ENCODE assay signal across 1 fruit fly cellular context in the genomic region with DNA sequence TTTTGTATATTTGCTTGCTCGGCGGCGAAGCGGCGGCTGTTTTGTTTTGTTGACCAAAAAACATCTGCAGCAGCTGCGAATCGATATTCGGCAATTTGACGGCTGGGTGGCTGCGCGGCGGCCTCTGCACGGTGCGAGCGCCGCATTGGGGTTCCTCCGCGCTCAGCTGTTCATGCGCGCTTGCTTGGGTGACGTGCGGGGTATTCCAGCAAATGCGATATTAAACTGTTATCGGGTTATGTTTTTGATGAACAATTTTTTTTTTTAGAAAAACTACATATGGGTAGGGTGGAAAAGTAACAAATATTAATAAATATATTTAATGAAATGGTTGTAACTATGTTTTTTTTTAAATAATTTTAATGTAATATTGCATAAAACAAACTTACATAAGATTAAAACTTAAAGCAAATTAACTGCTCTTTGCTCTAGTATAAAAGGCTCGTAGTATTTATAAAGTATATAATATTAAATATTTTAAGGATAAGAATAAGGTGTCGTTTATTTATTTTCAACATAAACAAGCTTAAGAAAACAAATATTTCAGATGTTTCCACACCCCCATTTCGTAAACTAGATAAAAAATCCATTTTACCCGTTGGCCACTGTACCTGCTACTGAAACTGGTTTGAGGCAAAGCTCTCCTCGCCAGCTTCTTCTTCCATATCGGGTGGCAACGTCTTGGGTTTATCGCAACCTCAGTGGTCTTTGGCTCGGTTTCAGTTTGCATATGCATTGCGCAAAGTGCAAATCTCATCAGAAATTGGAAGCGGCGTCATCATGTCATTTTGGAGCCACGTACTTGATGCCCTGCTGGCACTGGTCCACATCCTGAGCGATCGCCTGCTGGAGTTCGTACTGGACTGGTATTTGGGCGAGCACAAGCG.
A peak's percentile ranks its signal among the peaks of the same experiment; 100 is the strongest.
TF ChIP-seq lines count a peak whose summit lies in the region.

A gene (minus strand): TSS at position 159 of the 887 bp plus-strand sequence.
A gene (plus strand): TSS at position 683 of the 887 bp plus-strand sequence.

TF ChIP-seq in whole organism, embryonic, 481 proteins besides CTCF, POLR2A, EP300 and RAD21 (continued from another document and continues in another):
- TF ChIP-seq sr (GFP tag; IDR thresholded peaks at IDR 0.05; lab: Robert Waterston, UW), result peak; percentile 62; the same call in 1 of the 3 replicates
- peak in 1 of 3 experiments; percentile 64 for TF ChIP-seq lola (GFP tag; optimal IDR thresholded peaks at IDR 0.05; lab: Kevin White, UChicago)
- no peak for TF ChIP-seq fu2 (GFP tag; optimal IDR thresholded peaks at IDR 0.05; lab: Kevin White, UChicago)
- no peak; the same call in 1 of the 2 replicates for TF ChIP-seq GATAe (GFP tag; conservative IDR thresholded peaks at IDR 0.05; lab: Robert Waterston, UW)
- TF ChIP-seq grn (GFP tag; optimal IDR thresholded peaks at IDR 0.05; lab: Kevin White, UChicago), result no peak
- peak; percentile 16 for TF ChIP-seq CG6854 (GFP tag; optimal IDR thresholded peaks at IDR 0.05; lab: Kevin White, UChicago)
- TF ChIP-seq slp2 (GFP tag; optimal IDR thresholded peaks at IDR 0.05; lab: Kevin White, UChicago), result peak; percentile 40
- TF ChIP-seq Lpt (GFP tag; optimal IDR thresholded peaks at IDR 0.05; lab: Kevin White, UChicago), result no peak
- no peak for TF ChIP-seq CG31365 (tag; optimal IDR thresholded peaks at IDR 0.05; lab: Kevin White, UChicago)
- peak; percentile 73; the same call in 2 of the 3 replicates for TF ChIP-seq CG2889 (GFP tag; IDR thresholded peaks at IDR 0.05; lab: Robert Waterston, UW)
- no peak for TF ChIP-seq CG15479 (GFP tag; optimal IDR thresholded peaks at IDR 0.05; lab: Kevin White, UChicago)
- peak; percentile 90 for TF ChIP-seq chm (GFP tag; IDR thresholded peaks at IDR 0.05; lab: Robert Waterston, UW)
- TF ChIP-seq CrebB (tag; optimal IDR thresholded peaks at IDR 0.05; lab: Kevin White, UChicago), result peak; percentile 4
- no peak for TF ChIP-seq CG1529 (GFP tag; optimal IDR thresholded peaks at IDR 0.05; lab: Kevin White, UChicago)
- TF ChIP-seq zfh2 (GFP tag; optimal IDR thresholded peaks at IDR 0.05; lab: Kevin White, UChicago), result peak; percentile 63
- TF ChIP-seq Lhr (GFP tag; optimal IDR thresholded peaks at IDR 0.05; lab: Kevin White, UChicago), result no peak
- TF ChIP-seq Dek (tag; optimal IDR thresholded peaks at IDR 0.05; lab: Kevin White, UChicago), result peak; percentile 0
- TF ChIP-seq Mes4 (GFP tag; optimal IDR thresholded peaks at IDR 0.05; lab: Kevin White, UChicago), result no peak
- no peak for TF ChIP-seq cwo (GFP tag; optimal IDR thresholded peaks at IDR 0.05; lab: Kevin White, UChicago)
- no peak for TF ChIP-seq Oli (tag; optimal IDR thresholded peaks at IDR 0.05; lab: Kevin White, UChicago)
- peak; percentile 13 for TF ChIP-seq Dp (GFP tag; optimal IDR thresholded peaks at IDR 0.05; lab: Kevin White, UChicago)
- no peak for TF ChIP-seq CG3163 (GFP tag; optimal IDR thresholded peaks at IDR 0.05; lab: Kevin White, UChicago)
- no peak for TF ChIP-seq stc (GFP tag; IDR thresholded peaks at IDR 0.05; lab: Robert Waterston, UW)
- TF ChIP-seq CG7928 (GFP tag; optimal IDR thresholded peaks at IDR 0.05; lab: Kevin White, UChicago), result no peak
- TF ChIP-seq slbo (GFP tag; IDR thresholded peaks at IDR 0.05; lab: Robert Waterston, UW), result peak; percentile 87
- peak; percentile 48 for TF ChIP-seq nau (GFP tag; optimal IDR thresholded peaks at IDR 0.05; lab: Kevin White, UChicago)
- peak; percentile 76 for TF ChIP-seq sisA (GFP tag; IDR thresholded peaks at IDR 0.05; lab: Robert Waterston, UW)
- no peak for TF ChIP-seq sima (GFP tag; optimal IDR thresholded peaks at IDR 0.05; lab: Kevin White, UChicago)
- peak; percentile 45 for TF ChIP-seq CG18619 (GFP tag; optimal IDR thresholded peaks at IDR 0.05; lab: Kevin White, UChicago)
- TF ChIP-seq CG12299 (tag; optimal IDR thresholded peaks at IDR 0.05; lab: Kevin White, UChicago), result peak; percentile 62
- TF ChIP-seq nerfin-2 (GFP tag; IDR thresholded peaks at IDR 0.05; lab: Robert Waterston, UW; ENCODE audit: partially characterized antibody), result peak; percentile 71
- TF ChIP-seq CG8359 (GFP tag; optimal IDR thresholded peaks at IDR 0.05; lab: Kevin White, UChicago; ENCODE audit: borderline replicate concordance), result no peak
- peak; percentile 47; the same call in 1 of the 2 replicates for TF ChIP-seq Taf1 (GFP tag; IDR thresholded peaks at IDR 0.05; lab: Robert Waterston, UW)
- TF ChIP-seq grau (tag; optimal IDR thresholded peaks at IDR 0.05; lab: Kevin White, UChicago), result peak; percentile 90
- TF ChIP-seq ftz-f1 (GFP tag; optimal IDR thresholded peaks at IDR 0.05; lab: Kevin White, UChicago), result peak; percentile 61
- TF ChIP-seq chn (GFP tag; optimal IDR thresholded peaks at IDR 0.05; lab: Kevin White, UChicago), result peak; percentile 77
- peak; percentile 69; the same call in 3 of the 4 replicates for TF ChIP-seq Dll (GFP tag; IDR thresholded peaks at IDR 0.05; lab: Robert Waterston, UW; ENCODE audit: partially characterized antibody)
- no peak for TF ChIP-seq Gsc (GFP tag; IDR thresholded peaks at IDR 0.05; lab: Robert Waterston, UW)
- peak; percentile 90 for TF ChIP-seq CG9932 (GFP tag; IDR thresholded peaks at IDR 0.05; lab: Robert Waterston, UW)
- TF ChIP-seq eyg (GFP tag; optimal IDR thresholded peaks at IDR 0.05; lab: Kevin White, UChicago), result peak; percentile 42
- TF ChIP-seq CG12236 (GFP tag; optimal IDR thresholded peaks at IDR 0.05; lab: Kevin White, UChicago), result no peak
- TF ChIP-seq CG7839 (tag; optimal IDR thresholded peaks at IDR 0.05; lab: Kevin White, UChicago), result peak; percentile 47
- TF ChIP-seq chinmo (GFP tag; IDR thresholded peaks at IDR 0.05; lab: Robert Waterston, UW; ENCODE audit: partially characterized antibody), result no peak
- peak; percentile 28 for TF ChIP-seq Fer1 (GFP tag; optimal IDR thresholded peaks at IDR 0.05; lab: Kevin White, UChicago)
- TF ChIP-seq CG9215 (GFP tag; IDR thresholded peaks at IDR 0.05; lab: Robert Waterston, UW), result peak; percentile 62
- TF ChIP-seq ro (GFP tag; IDR thresholded peaks at IDR 0.05; lab: Robert Waterston, UW), result no peak; the same call in 1 of the 2 replicates
- TF ChIP-seq Max (GFP tag; optimal IDR thresholded peaks at IDR 0.05; lab: Kevin White, UChicago), result no peak
- peak; percentile 55 for TF ChIP-seq CG6813 (GFP tag; optimal IDR thresholded peaks at IDR 0.05; lab: Kevin White, UChicago)
- TF ChIP-seq Med (GFP tag; lab: Kevin White, UChicago), result peak; percentile 94
- no peak for TF ChIP-seq CG14965 (GFP tag; optimal IDR thresholded peaks at IDR 0.05; lab: Kevin White, UChicago; ENCODE audit: borderline replicate concordance)
- peak; percentile 14 for TF ChIP-seq CG30431 (GFP tag; optimal IDR thresholded peaks at IDR 0.05; lab: Kevin White, UChicago)
- peak; percentile 22 for TF ChIP-seq CG10209 (GFP tag; optimal IDR thresholded peaks at IDR 0.05; lab: Kevin White, UChicago)
- peak; percentile 58 for TF ChIP-seq ttk (GFP tag; IDR thresholded peaks at IDR 0.05; lab: Robert Waterston, UW)
- TF ChIP-seq scrt (GFP tag; optimal IDR thresholded peaks at IDR 0.05; lab: Kevin White, UChicago), result no peak
- no peak for TF ChIP-seq fd96Cb (tag; optimal IDR thresholded peaks at IDR 0.05; lab: Kevin White, UChicago)
- peak; percentile 67 for TF ChIP-seq sens (GFP tag; lab: Kevin White, UChicago)
- 0 out of 2 replicates have a peak, but pooled peaks have one; percentile 11 for TF ChIP-seq ranshi (GFP tag; IDR thresholded peaks at IDR 0.05; lab: Robert Waterston, UW)
- peak; percentile 52; the same call in 1 of the 2 replicates for TF ChIP-seq CG31224 (GFP tag; IDR thresholded peaks at IDR 0.05; lab: Robert Waterston, UW)
- peak; percentile 46 for TF ChIP-seq D19A (tag; optimal IDR thresholded peaks at IDR 0.05; lab: Kevin White, UChicago)
- no peak for TF ChIP-seq run (tag; optimal IDR thresholded peaks at IDR 0.05; lab: Kevin White, UChicago)
- no peak for TF ChIP-seq cad (GFP tag; optimal IDR thresholded peaks at IDR 0.05; lab: Kevin White, UChicago)
- peak; percentile 51 for TF ChIP-seq NfI (GFP tag; optimal IDR thresholded peaks at IDR 0.05; lab: Kevin White, UChicago)
- no peak for TF ChIP-seq lov (optimal IDR thresholded peaks at IDR 0.05; lab: Kevin White, UChicago)
- peak; percentile 85 for TF ChIP-seq lov (GFP tag; IDR thresholded peaks at IDR 0.05; lab: Robert Waterston, UW)
- no peak for TF ChIP-seq hb (GFP tag; IDR thresholded peaks at IDR 0.05; lab: Robert Waterston, UW; ENCODE audit: partially characterized antibody)
- TF ChIP-seq ap (GFP tag; IDR thresholded peaks at IDR 0.05; lab: Robert Waterston, UW), result no peak
- TF ChIP-seq HLHmδ (GFP tag; optimal IDR thresholded peaks at IDR 0.05; lab: Kevin White, UChicago), result peak; percentile 78
- TF ChIP-seq odd (GFP tag; optimal IDR thresholded peaks at IDR 0.05; lab: Kevin White, UChicago), result peak; percentile 45
- peak; percentile 92 for TF ChIP-seq ken (GFP tag; IDR thresholded peaks at IDR 0.05; lab: Robert Waterston, UW)
- TF ChIP-seq pum (GFP tag; optimal IDR thresholded peaks at IDR 0.05; lab: Kevin White, UChicago), result no peak
- peak; percentile 37 for TF ChIP-seq Blimp-1 (GFP tag; optimal IDR thresholded peaks at IDR 0.05; lab: Kevin White, UChicago)
- peak; percentile 93 for TF ChIP-seq CG18764 (GFP tag; optimal IDR thresholded peaks at IDR 0.05; lab: Kevin White, UChicago)
- TF ChIP-seq CG10654 (GFP tag; optimal IDR thresholded peaks at IDR 0.05; lab: Kevin White, UChicago), result peak; percentile 11
- TF ChIP-seq CG1602 (GFP tag; optimal IDR thresholded peaks at IDR 0.05; lab: Kevin White, UChicago), result peak; percentile 52
- TF ChIP-seq CG6654 (GFP tag; optimal IDR thresholded peaks at IDR 0.05; lab: Kevin White, UChicago), result no peak
- peak; percentile 99 for TF ChIP-seq onecut (GFP tag; IDR thresholded peaks at IDR 0.05; lab: Robert Waterston, UW)
- no peak for TF ChIP-seq jing (GFP tag; optimal IDR thresholded peaks at IDR 0.05; lab: Kevin White, UChicago)
- TF ChIP-seq CG7745 (tag; optimal IDR thresholded peaks at IDR 0.05; lab: Kevin White, UChicago), result no peak
- TF ChIP-seq pan (optimal IDR thresholded peaks at IDR 0.05; lab: Kevin White, UChicago), result no peak
- TF ChIP-seq pan (GFP tag; optimal IDR thresholded peaks at IDR 0.05 in 1 of 2, IDR thresholded peaks at IDR 0.05 in 1 of 2), result peak in 1 of 2 experiments; percentile 80
- TF ChIP-seq twi (tag; optimal IDR thresholded peaks at IDR 0.05; lab: Kevin White, UChicago), result peak; percentile 10
- peak; percentile 11 to 29 for TF ChIP-seq Pdp1 (GFP tag; optimal IDR thresholded peaks at IDR 0.05; lab: Kevin White, UChicago)
- peak; percentile 45 for TF ChIP-seq Ssrp (tag; optimal IDR thresholded peaks at IDR 0.05; lab: Kevin White, UChicago)
- TF ChIP-seq emc (GFP tag; optimal IDR thresholded peaks at IDR 0.05; lab: Kevin White, UChicago), result no peak
- TF ChIP-seq MTF-1 (GFP tag; optimal IDR thresholded peaks at IDR 0.05; lab: Kevin White, UChicago; ENCODE audit: borderline replicate concordance), result peak; percentile 43
- TF ChIP-seq dysf (GFP tag; IDR thresholded peaks at IDR 0.05; lab: Robert Waterston, UW), result peak; percentile 74
- TF ChIP-seq luna (GFP tag; optimal IDR thresholded peaks at IDR 0.05; lab: Kevin White, UChicago), result no peak
- TF ChIP-seq az2 (GFP tag; optimal IDR thresholded peaks at IDR 0.05; lab: Kevin White, UChicago), result peak; percentile 50
- TF ChIP-seq CG3726 (GFP tag; IDR thresholded peaks at IDR 0.05; lab: Robert Waterston, UW), result 0 out of 3 replicates have a peak, but pooled peaks have one; percentile 15
- TF ChIP-seq CG7963 (GFP tag; IDR thresholded peaks at IDR 0.05; lab: Robert Waterston, UW; ENCODE audit: partially characterized antibody), result peak; percentile 73
- no peak for TF ChIP-seq CG4854 (GFP tag; optimal IDR thresholded peaks at IDR 0.05; lab: Kevin White, UChicago)
- no peak for TF ChIP-seq exex (tag; optimal IDR thresholded peaks at IDR 0.05; lab: Kevin White, UChicago)
- peak; percentile 50 for TF ChIP-seq CG18599 (GFP tag; optimal IDR thresholded peaks at IDR 0.05; lab: Kevin White, UChicago)
- TF ChIP-seq mirr (GFP tag; optimal IDR thresholded peaks at IDR 0.05; lab: Kevin White, UChicago), result peak; percentile 60
- TF ChIP-seq dan (GFP tag; IDR thresholded peaks at IDR 0.05; lab: Robert Waterston, UW), result no peak
- TF ChIP-seq CG15696 (tag; optimal IDR thresholded peaks at IDR 0.05; lab: Kevin White, UChicago), result peak; percentile 71
- TF ChIP-seq lmd (GFP tag; IDR thresholded peaks at IDR 0.05; lab: Robert Waterston, UW), result peak; percentile 69
- TF ChIP-seq Hmr (GFP tag; optimal IDR thresholded peaks at IDR 0.05; lab: Kevin White, UChicago), result peak; percentile 62
- no peak for TF ChIP-seq CG15011 (GFP tag; optimal IDR thresholded peaks at IDR 0.05; lab: Kevin White, UChicago)
- peak; percentile 45 to 80 for TF ChIP-seq Hr51 (GFP tag; optimal IDR thresholded peaks at IDR 0.05; lab: Kevin White, UChicago)
- no peak for TF ChIP-seq Doc2 (GFP tag; IDR thresholded peaks at IDR 0.05; lab: Robert Waterston, UW)
- TF ChIP-seq D19B (GFP tag; optimal IDR thresholded peaks at IDR 0.05; lab: Kevin White, UChicago), result peak; percentile 34
- TF ChIP-seq CG7357 (GFP tag; IDR thresholded peaks at IDR 0.05; lab: Robert Waterston, UW), result 0 out of 3 replicates have a peak, but pooled peaks have one; percentile 5
- peak; percentile 40 for TF ChIP-seq CG32772 (GFP tag; IDR thresholded peaks at IDR 0.05; lab: Robert Waterston, UW)
- TF ChIP-seq Drgx (GFP tag; IDR thresholded peaks at IDR 0.05; lab: Robert Waterston, UW), result no peak; the same call in 1 of the 2 replicates
- no peak for TF ChIP-seq BtbVII (GFP tag; optimal IDR thresholded peaks at IDR 0.05; lab: Kevin White, UChicago)
- TF ChIP-seq Oaz (GFP tag; IDR thresholded peaks at IDR 0.05; lab: Robert Waterston, UW), result peak; percentile 48; the same call in 1 of the 2 replicates
- peak; percentile 37 for TF ChIP-seq pfk (GFP tag; optimal IDR thresholded peaks at IDR 0.05; lab: Kevin White, UChicago)
- TF ChIP-seq Rfx (GFP tag; IDR thresholded peaks at IDR 0.05; lab: Robert Waterston, UW), result peak; percentile 91
- TF ChIP-seq Antp (GFP tag; optimal IDR thresholded peaks at IDR 0.05; lab: Kevin White, UChicago), result peak; percentile 73
- peak; percentile 75 for TF ChIP-seq amos (GFP tag; IDR thresholded peaks at IDR 0.05; lab: Robert Waterston, UW; ENCODE audit: partially characterized antibody)
- TF ChIP-seq Abd-B (GFP tag; optimal IDR thresholded peaks at IDR 0.05; lab: Kevin White, UChicago), result peak; percentile 36
- TF ChIP-seq CG13287 (GFP tag; IDR thresholded peaks at IDR 0.05; lab: Robert Waterston, UW; ENCODE audit: partially characterized antibody), result peak; percentile 78
- TF ChIP-seq CG14860 (GFP tag; IDR thresholded peaks at IDR 0.05; lab: Robert Waterston, UW; ENCODE audit: partially characterized antibody), result peak; percentile 49; the same call in 2 of the 3 replicates
- no peak for TF ChIP-seq CG1832 (GFP tag; optimal IDR thresholded peaks at IDR 0.05; lab: Kevin White, UChicago)
- TF ChIP-seq CG4820 (GFP tag; optimal IDR thresholded peaks at IDR 0.05; lab: Kevin White, UChicago), result peak; percentile 27
- no peak for TF ChIP-seq Atf-2 (GFP tag; optimal IDR thresholded peaks at IDR 0.05; lab: Kevin White, UChicago)
- peak; percentile 55 for TF ChIP-seq maf-S (GFP tag; optimal IDR thresholded peaks at IDR 0.05; lab: Kevin White, UChicago)
